Worm (Caenorhabditis elegans): ENCODE data around the gene cyp-35A4.

DNA sequence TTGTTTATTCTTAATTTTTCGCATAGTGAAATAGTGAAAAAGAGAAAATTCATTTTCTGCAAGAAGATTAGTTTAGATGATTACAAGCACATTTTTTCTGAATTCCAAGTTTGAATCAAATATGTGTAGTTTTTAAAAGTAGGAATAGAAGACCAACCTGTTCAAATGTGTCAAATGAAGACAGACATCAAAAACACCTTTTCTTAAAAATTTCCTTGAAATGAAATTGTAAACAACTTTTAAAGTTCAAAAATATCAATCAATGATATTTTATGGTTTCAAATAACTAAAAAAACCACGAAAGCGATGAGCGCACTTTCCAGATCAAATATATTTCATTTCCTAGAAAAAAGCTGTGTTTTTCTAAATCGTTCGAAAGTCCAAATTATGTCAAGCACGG is 49.7 kb upstream of the cyp-35A4 start, which contains the start of gene nlp-30:
- TF ChIP-seq med-1 (GFP tag; optimal IDR thresholded peaks at IDR 0.05; ENCODE audit: insufficient read depth) (no peak), tab-1 (GFP tag; IDR thresholded peaks at IDR 0.05) (no peak), ztf-29 (GFP tag; IDR thresholded peaks at IDR 0.05) (no peak), flt-1 (GFP tag; IDR thresholded peaks at IDR 0.05) (no peak), cog-1 (tag; optimal IDR thresholded peaks at IDR 0.05) (no peak), klf-2 (GFP tag; conservative IDR thresholded peaks at IDR 0.05) (no peak), ref-1 (GFP tag; conservative IDR thresholded peaks at IDR 0.05) (no peak), T22C8.4 (GFP tag; IDR thresholded peaks at IDR 0.05) (no peak)

All from whole organism, midembryonic.